Fruit fly (Drosophila melanogaster): ENCODE data around the gene cocoon.

cocoon gene

dm6 chr3L:15516956-15517355 is 43.0 kb upstream of the cocoon start, which contains the start of gene CG13454 (continued):
- TF ChIP-seq CG9797 (GFP tag; optimal IDR thresholded peaks at IDR 0.05) (no peak), p53 (GFP tag; optimal IDR thresholded peaks at IDR 0.05) (no peak), CG2889 (GFP tag; IDR thresholded peaks at IDR 0.05) (no peak), HHEX (GFP tag; optimal IDR thresholded peaks at IDR 0.05) (no peak), CG15073 (GFP tag; optimal IDR thresholded peaks at IDR 0.05) (no peak), danr (GFP tag; IDR thresholded peaks at IDR 0.05) (no peak), CG1792 (GFP tag; optimal IDR thresholded peaks at IDR 0.05) (no peak), crp (GFP tag; optimal IDR thresholded peaks at IDR 0.05) (peak in 1 of 2 experiments; percentile 1), zen (tag; optimal IDR thresholded peaks at IDR 0.05) (peak; percentile 69), fd64A (GFP tag; optimal IDR thresholded peaks at IDR 0.05) (no peak), Asciz (GFP tag; optimal IDR thresholded peaks at IDR 0.05) (no peak), kah (GFP tag; optimal IDR thresholded peaks at IDR 0.05) (no peak), unpg (GFP tag; optimal IDR thresholded peaks at IDR 0.05) (no peak), br (optimal IDR thresholded peaks at IDR 0.05) (no peak), CG8924 (tag; optimal IDR thresholded peaks at IDR 0.05) (no peak), Xrp1 (GFP tag; IDR thresholded peaks at IDR 0.05) (0 out of 2 replicates have a peak, but pooled peaks have one; percentile 8), maf-S (GFP tag; optimal IDR thresholded peaks at IDR 0.05) (no peak), CG4404 (GFP tag; IDR thresholded peaks at IDR 0.05) (no peak), CG2199 (GFP tag; IDR thresholded peaks at IDR 0.05) (0 out of 3 replicates have a peak, but pooled peaks have one; percentile 21), Ssrp (tag; optimal IDR thresholded peaks at IDR 0.05) (no peak), croc (GFP tag; conservative IDR thresholded peaks at IDR 0.05) (no peak), chm (GFP tag; IDR thresholded peaks at IDR 0.05) (no peak), twi (tag; optimal IDR thresholded peaks at IDR 0.05) (peak; percentile 36), nau (GFP tag; optimal IDR thresholded peaks at IDR 0.05) (no peak), sens-2 (GFP tag; IDR thresholded peaks at IDR 0.05) (no peak), z (GFP tag; IDR thresholded peaks at IDR 0.05) (no peak), CTCF (GFP tag; optimal IDR thresholded peaks at IDR 0.05) (no peak), CG34422 (GFP tag; IDR thresholded peaks at IDR 0.05) (no peak)

- TF ChIP-seq Hmx (GFP tag; optimal IDR thresholded peaks at IDR 0.05): no peak
- peak; percentile 38 for TF ChIP-seq Sry-δ (GFP tag; optimal IDR thresholded peaks at IDR 0.05)
- TF ChIP-seq nerfin-2 (GFP tag; IDR thresholded peaks at IDR 0.05; ENCODE audit: partially characterized antibody): no peak
- no peak for TF ChIP-seq CG2712 (tag; optimal IDR thresholded peaks at IDR 0.05)
- no peak for TF ChIP-seq da (GFP tag; optimal IDR thresholded peaks at IDR 0.05)
- TF ChIP-seq CG14441 (GFP tag; IDR thresholded peaks at IDR 0.05): no peak
- no peak for TF ChIP-seq CG8944 (GFP tag; optimal IDR thresholded peaks at IDR 0.05)
- TF ChIP-seq CG2129 (GFP tag; IDR thresholded peaks at IDR 0.05; ENCODE audit: partially characterized antibody): no peak
- TF ChIP-seq HmgZ (tag; optimal IDR thresholded peaks at IDR 0.05): peak; percentile 7
- peak; percentile 50; the same call in 1 of the 4 replicates for TF ChIP-seq Dll (GFP tag; IDR thresholded peaks at IDR 0.05; ENCODE audit: partially characterized antibody)
- no peak for TF ChIP-seq CG8290 (GFP tag; optimal IDR thresholded peaks at IDR 0.05)
- TF ChIP-seq CG8290 (tag; optimal IDR thresholded peaks at IDR 0.05): peak in 1 of 2 experiments; percentile 10
- TF ChIP-seq ATbp (GFP tag; optimal IDR thresholded peaks at IDR 0.05): no peak
- no peak for TF ChIP-seq Dbx (GFP tag; IDR thresholded peaks at IDR 0.05)
- TF ChIP-seq CG9437 (GFP tag; optimal IDR thresholded peaks at IDR 0.05): no peak
- TF ChIP-seq oc (tag; optimal IDR thresholded peaks at IDR 0.05): no peak
- no peak for TF ChIP-seq CG33213 (GFP tag; optimal IDR thresholded peaks at IDR 0.05)
- no peak for TF ChIP-seq Spps (tag; optimal IDR thresholded peaks at IDR 0.05)
- TF ChIP-seq CG12104 (GFP tag; optimal IDR thresholded peaks at IDR 0.05): no peak
- no peak for TF ChIP-seq slp2 (GFP tag; optimal IDR thresholded peaks at IDR 0.05)
- peak; percentile 55 for TF ChIP-seq CG2116 (GFP tag; optimal IDR thresholded peaks at IDR 0.05)
- no peak for TF ChIP-seq Abd-B (GFP tag; optimal IDR thresholded peaks at IDR 0.05)
- TF ChIP-seq pnt (GFP tag; optimal IDR thresholded peaks at IDR 0.05): no peak
- TF ChIP-seq gt (GFP tag; IDR thresholded peaks at IDR 0.05): no peak
- no peak for TF ChIP-seq CG13296 (GFP tag; optimal IDR thresholded peaks at IDR 0.05)
- TF ChIP-seq ab (GFP tag; optimal IDR thresholded peaks at IDR 0.05): no peak
- no peak for TF ChIP-seq crc (GFP tag; optimal IDR thresholded peaks at IDR 0.05)
These were observed 42.5 kb upstream of the cocoon start for dm6 chr3L:15516440-15516839.
